Worm (Caenorhabditis elegans): ENCODE measurements around the gene srw-35.
"Not testable (repeated sequence)": the region's sequence is repeated elsewhere in the genome, so short reads cannot be mapped to it uniquely, and the experiment has no call there.

Gene srw-35

ce11 chrV:16506650-16507049 lies 34.3 kb downstream of the srw-35 start:
- TF ChIP-seq sma-9 (GFP tag; optimal IDR thresholded peaks at IDR 0.05) (peak; percentile 25), sma-9 (tag; optimal IDR thresholded peaks at IDR 0.05) (no peak), elt-3 (tag; optimal IDR thresholded peaks at IDR 0.05) (no peak)

DNA sequence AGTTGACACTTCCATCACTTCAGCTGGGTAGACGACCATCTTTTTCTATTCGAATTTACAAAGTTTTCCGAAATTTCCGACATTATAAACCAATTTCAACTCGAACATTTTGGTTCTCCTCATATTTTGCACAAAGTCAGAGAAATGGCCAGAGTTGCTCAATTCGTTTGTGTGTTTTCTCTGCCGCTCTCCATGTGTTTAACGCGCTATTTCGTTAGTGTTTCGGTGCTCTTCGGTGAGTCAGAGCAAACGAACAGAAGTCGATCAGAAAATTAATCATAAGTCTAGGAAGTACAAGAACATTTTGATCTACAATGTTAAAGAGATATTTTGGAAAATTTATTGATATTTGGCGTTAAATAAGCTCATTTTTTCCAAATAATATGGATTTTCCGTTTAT lies 36.4 kb downstream of the srw-35 start, which contains the start of gene srr-3:
TSS of gene srr-3 (minus strand) at position 101 of the 400 bp plus-strand sequence.
- TF ChIP-seq fos-1 (tag; optimal IDR thresholded peaks at IDR 0.05) (peak; percentile 25), alr-1 (tag; optimal IDR thresholded peaks at IDR 0.05) (no peak)

DNA sequence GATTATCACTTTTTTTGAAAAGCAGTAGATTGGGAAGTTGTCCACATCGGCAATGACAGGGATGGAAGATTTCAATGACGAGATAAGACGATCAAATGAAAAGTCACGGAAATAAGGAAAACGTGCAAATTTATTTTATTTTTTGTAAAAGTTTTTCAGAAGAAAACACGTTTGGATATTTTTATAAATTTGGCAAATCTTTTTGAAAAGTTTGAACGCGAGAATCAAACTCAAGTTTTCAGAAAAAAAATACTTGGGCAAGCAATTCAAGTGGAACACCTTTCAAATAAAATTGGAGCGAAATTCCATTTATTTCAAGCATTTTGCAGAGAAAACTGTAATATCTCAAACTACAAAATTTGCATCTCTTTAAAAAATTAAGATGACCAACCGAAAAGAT lies 42.8 kb downstream of the srw-35 start, which contains the start of gene F36D3.5:
TSS of gene F36D3.5 (minus strand) at position 101 of the 400 bp plus-strand sequence.
- not testable (repeated sequence) for TF ChIP-seq nhr-10 (tag; optimal IDR thresholded peaks at IDR 0.05); crh-2 (tag; optimal IDR thresholded peaks at IDR 0.05); unc-62 (GFP tag; optimal IDR thresholded peaks at IDR 0.05)

DNA sequence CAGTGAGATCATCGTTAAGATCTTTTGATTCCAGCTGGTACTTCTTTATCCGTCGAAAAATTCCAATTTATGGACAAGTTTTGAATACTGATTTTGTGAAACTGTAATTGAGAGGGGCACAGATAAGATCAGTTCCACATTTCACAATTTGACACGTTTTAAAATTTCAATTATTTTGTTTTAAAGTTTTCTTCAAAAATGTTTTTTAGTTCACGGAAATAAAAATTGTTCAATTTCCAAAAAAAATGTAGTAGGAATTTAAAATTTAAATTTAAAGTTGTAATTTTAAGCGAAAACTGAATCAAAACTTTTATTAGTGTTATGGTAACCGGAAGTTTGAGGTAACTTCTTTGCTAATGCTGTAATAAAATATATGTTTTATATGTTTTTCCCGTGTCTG lies 45.3 kb downstream of the srw-35 start, which contains the start of gene F36D3.4:
TSS of gene F36D3.4 (minus strand) at position 101 of the 400 bp plus-strand sequence.
- no peak for TF ChIP-seq nhr-11 (tag; optimal IDR thresholded peaks at IDR 0.05)
- no peak for TF ChIP-seq R02D3.7 (tag; optimal IDR thresholded peaks at IDR 0.05)
- no peak for TF ChIP-seq ceh-16 (tag; optimal IDR thresholded peaks at IDR 0.05)
- no peak for TF ChIP-seq C34F6.9 (tag; optimal IDR thresholded peaks at IDR 0.05)
- no peak for TF ChIP-seq ama-1 (optimal IDR thresholded peaks at IDR 0.05)
- no peak for TF ChIP-seq Y55F3AM.14 (GFP tag; optimal IDR thresholded peaks at IDR 0.05)
- TF ChIP-seq egl-27 (tag; optimal IDR thresholded peaks at IDR 0.05): no peak
- no peak for TF ChIP-seq elt-1 (tag; optimal IDR thresholded peaks at IDR 0.05)
- TF ChIP-seq ztf-11 (tag; optimal IDR thresholded peaks at IDR 0.05): no peak
- no peak for TF ChIP-seq ZK546.5 (tag; optimal IDR thresholded peaks at IDR 0.05)
- no peak for TF ChIP-seq nhr-6 (tag; optimal IDR thresholded peaks at IDR 0.05)
- no peak for TF ChIP-seq ceh-82 (tag; optimal IDR thresholded peaks at IDR 0.05)
- no peak for TF ChIP-seq lsy-2 (tag; optimal IDR thresholded peaks at IDR 0.05)
- TF ChIP-seq nhr-10 (tag; optimal IDR thresholded peaks at IDR 0.05): no peak
- TF ChIP-seq gmeb-1 (tag; optimal IDR thresholded peaks at IDR 0.05): no peak
- no peak for TF ChIP-seq lin-39 (tag; optimal IDR thresholded peaks at IDR 0.05)

DNA sequence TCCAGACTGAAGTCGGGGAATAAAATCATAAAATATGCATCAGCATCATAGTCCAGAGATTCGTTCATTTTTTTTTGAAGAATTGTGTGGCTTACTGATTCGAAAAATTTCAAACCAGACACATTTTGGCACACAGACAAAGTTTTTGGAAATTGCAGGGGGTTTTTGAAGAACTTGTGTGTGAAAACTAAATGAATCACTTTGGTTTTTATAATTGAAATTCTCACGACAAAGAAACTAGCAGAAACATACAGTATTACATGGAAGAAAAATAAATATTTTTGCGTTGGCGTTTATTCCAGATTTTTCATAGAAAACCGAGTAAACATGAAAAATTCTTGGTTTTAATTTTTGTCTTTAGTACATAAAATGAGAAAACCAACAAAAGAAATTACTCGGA lies 49.9 kb downstream of the srw-35 start, which contains the start of gene srw-34:
TSS of gene srw-34 (minus strand) at position 101 of the 400 bp plus-strand sequence.
- TF ChIP-seq nhr-237 (tag; optimal IDR thresholded peaks at IDR 0.05): no peak
- no peak for TF ChIP-seq C34F6.9 (tag; optimal IDR thresholded peaks at IDR 0.05)
- no peak for TF ChIP-seq ceh-82 (tag; optimal IDR thresholded peaks at IDR 0.05)
- TF ChIP-seq blmp-1 (tag; optimal IDR thresholded peaks at IDR 0.05; ENCODE audit: insufficient read depth): no peak
- no peak for TF ChIP-seq ztf-4 (tag; optimal IDR thresholded peaks at IDR 0.05)
- TF ChIP-seq snpc-4 (tag; optimal IDR thresholded peaks at IDR 0.05): no peak
- TF ChIP-seq R02D3.7 (tag; optimal IDR thresholded peaks at IDR 0.05): no peak
- TF ChIP-seq lin-11 (tag; optimal IDR thresholded peaks at IDR 0.05): no peak
- no peak for TF ChIP-seq crh-2 (tag; optimal IDR thresholded peaks at IDR 0.05)
- TF ChIP-seq unc-39 (tag; optimal IDR thresholded peaks at IDR 0.05): no peak
- no peak for TF ChIP-seq elt-3 (tag; optimal IDR thresholded peaks at IDR 0.05)
- TF ChIP-seq ama-1 (optimal IDR thresholded peaks at IDR 0.05): no peak
- TF ChIP-seq unc-55 (GFP tag; optimal IDR thresholded peaks at IDR 0.05): no peak
- no peak for TF ChIP-seq ztf-11 (tag; optimal IDR thresholded peaks at IDR 0.05)
- TF ChIP-seq nhr-77 (tag; optimal IDR thresholded peaks at IDR 0.05): no peak
- TF ChIP-seq elt-1 (tag; optimal IDR thresholded peaks at IDR 0.05): no peak
- no peak for TF ChIP-seq mdl-1 (tag; optimal IDR thresholded peaks at IDR 0.05)

Data from whole organism, L2 larva.